Worm (Caenorhabditis elegans) whole organism, young adult: ENCODE data around the gene F01F1.2.

ENCODE experiments used
- B0035.1 ChIP-seq: sonication (generic microtip); optimal IDR thresholded peaks from 2 replicates; lab custom pipeline; 2016; ENCODE audit warnings: missing genetic modification characterization, mild to moderate bottlenecking, missing compliant biosample characterization, missing genotype, missing genetic modification reagents
- C06A6.2 ChIP-seq: fragments of 200-800 bp; sonication (Bioruptor generic); conservative IDR thresholded peaks from 2 replicates; pipeline ENCODE4 v1.3.6; 2022; ENCODE audit warnings: missing genetic modification characterization, missing compliant biosample characterization
- F22D6.2 ChIP-seq: sonication (generic microtip); optimal IDR thresholded peaks from 2 replicates; lab custom pipeline; 2016; ENCODE audit warnings: mild to moderate bottlenecking, missing genetic modification characterization, missing compliant biosample characterization
- F33H1.4 ChIP-seq: fragments of 200-800 bp; sonication (Bioruptor generic); IDR thresholded peaks from 2 replicates; pipeline ENCODE4 v1.3.6; 2022; ENCODE audit warnings: missing genetic modification reagents, missing genetic modification characterization, missing compliant biosample characterization
- F39B2.1 ChIP-seq: fragments of 200-800 bp; sonication (Bioruptor generic); IDR thresholded peaks from 2 replicates; pipeline ENCODE4 v1.3.6; 2022; ENCODE audit warnings: missing genetic modification reagents, missing genetic modification characterization, missing compliant biosample characterization
- F52B5.7 ChIP-seq: sonication (generic microtip); optimal IDR thresholded peaks from 2 replicates; lab custom pipeline; 2016; ENCODE audit warnings: mild to moderate bottlenecking, missing genetic modification characterization, missing compliant biosample characterization
- K12H6.12 ChIP-seq: fragments of 200-800 bp; sonication (Bioruptor generic); optimal IDR thresholded peaks from 2 replicates; lab custom pipeline; 2018; ENCODE audit warnings: mild to moderate bottlenecking, missing genetic modification characterization, missing compliant biosample characterization
- Y53F4B.3 ChIP-seq: fragments of 200-800 bp; sonication (Bioruptor generic); IDR thresholded peaks from 2 replicates; pipeline ENCODE4 v1.3.6; 2022; ENCODE audit warnings: missing genetic modification reagents, missing genetic modification characterization, missing compliant biosample characterization
- Y56A3A.18 ChIP-seq: fragments of 200-800 bp; sonication (Bioruptor generic); IDR thresholded peaks from 2 replicates; pipeline ENCODE4 v1.3.6; 2022; ENCODE audit warnings: missing genetic modification reagents, missing genetic modification characterization, missing compliant biosample characterization
- ama-1 ChIP-seq, 3 experiments: fragments of 150-350 bp in 1 of 3; sonication (generic microtip) in 2 of 3; optimal IDR thresholded peaks; 2 replicates each; lab custom pipeline; 2014 to 2018; ENCODE audit warnings: missing biosample characterization in 2 of 3, missing genetic modification characterization in 2 of 3, missing genetic modification reagents in 2 of 3
- aptf-2 ChIP-seq: fragments of 200-800 bp; sonication (Bioruptor generic); conservative IDR thresholded peaks from 2 replicates; pipeline ENCODE4 v1.3.6; 2022; ENCODE audit warnings: missing genetic modification reagents, missing genetic modification characterization, missing compliant biosample characterization
- atf-7 ChIP-seq: sonication (generic microtip); optimal IDR thresholded peaks from 2 replicates; lab custom pipeline; 2017; ENCODE audit warnings: mild to moderate bottlenecking, missing genetic modification characterization, missing compliant biosample characterization
- athp-1 ChIP-seq: sonication (generic microtip); optimal IDR thresholded peaks from 2 replicates; lab custom pipeline; 2017; ENCODE audit warnings: mild to moderate bottlenecking, missing genetic modification characterization, missing compliant biosample characterization
- attf-3 ChIP-seq: fragments of 200-800 bp; sonication (Bioruptor generic); conservative IDR thresholded peaks from 2 replicates; pipeline ENCODE4 v1.3.6; 2022; ENCODE audit warnings: missing genetic modification reagents, missing genetic modification characterization, missing compliant biosample characterization
- attf-5 ChIP-seq: fragments of 200-800 bp; sonication (Bioruptor generic); optimal IDR thresholded peaks from 2 replicates; lab custom pipeline; 2018; ENCODE audit warnings: mild to moderate bottlenecking, missing genetic modification characterization, missing compliant biosample characterization
- ccch-3 ChIP-seq: fragments of 200-800 bp; sonication (Bioruptor generic); optimal IDR thresholded peaks from 2 replicates; lab custom pipeline; 2018; ENCODE audit warnings: mild to moderate bottlenecking, missing genetic modification characterization, missing compliant biosample characterization
- cebp-1 ChIP-seq, 2 experiments: fragments of 200-800 bp in 1 of 2; sonication (Bioruptor generic) in 1 of 2; sonication (generic microtip) in 1 of 2; IDR thresholded peaks in 1 of 2; optimal IDR thresholded peaks in 1 of 2; 2 replicates each; pipeline versions ENCODE4 v1.3.6 to Lab custom; 2017 to 2022; ENCODE audit warnings: missing compliant biosample characterization in 2 of 2, missing genetic modification characterization in 2 of 2, mild to moderate bottlenecking in 1 of 2, missing genetic modification reagents in 1 of 2, moderate library complexity in 1 of 2
- ceh-27 ChIP-seq: fragments of 200-800 bp; sonication (Bioruptor generic); optimal IDR thresholded peaks from 2 replicates; lab custom pipeline; 2018; ENCODE audit warnings: mild to moderate bottlenecking, missing genetic modification characterization, moderate library complexity, missing compliant biosample characterization
- ceh-40 ChIP-seq: fragments of 200-800 bp; sonication (Bioruptor generic); IDR thresholded peaks from 2 replicates; pipeline ENCODE4 v1.3.6; 2022; ENCODE audit warnings: missing genetic modification characterization, missing compliant biosample characterization
- ceh-58 ChIP-seq: fragments of 200-800 bp; sonication (Bioruptor generic); IDR thresholded peaks from 2 replicates; pipeline ENCODE4 v1.3.6; 2022; ENCODE audit warnings: missing genetic modification characterization, missing compliant biosample characterization
- ceh-91 ChIP-seq: fragments of 200-800 bp; sonication (Bioruptor generic); IDR thresholded peaks from 2 replicates; pipeline ENCODE4 v1.3.6; 2022; ENCODE audit warnings: missing genetic modification reagents, missing genetic modification characterization, missing compliant biosample characterization
- chd-7 ChIP-seq: sonication (generic microtip); optimal IDR thresholded peaks from 2 replicates; lab custom pipeline; 2016; ENCODE audit warnings: mild to moderate bottlenecking, missing genetic modification characterization, moderate library complexity, missing compliant biosample characterization
- dox-1 ChIP-seq: fragments of 200-800 bp; sonication (Bioruptor generic); IDR thresholded peaks from 2 replicates; pipeline ENCODE4 v1.3.6; 2022; ENCODE audit warnings: missing genetic modification reagents, missing genetic modification characterization, missing compliant biosample characterization
- dpff-1 ChIP-seq: sonication (generic microtip); optimal IDR thresholded peaks from 2 replicates; lab custom pipeline; 2017; ENCODE audit warnings: mild to moderate bottlenecking, missing genetic modification characterization, missing compliant biosample characterization
- fkh-3 ChIP-seq: sonication (generic microtip); optimal IDR thresholded peaks from 2 replicates; lab custom pipeline; 2016; ENCODE audit warnings: mild to moderate bottlenecking, missing genetic modification characterization, missing compliant biosample characterization
- hmg-1.2 ChIP-seq: fragments of 200-800 bp; sonication (Bioruptor generic); IDR thresholded peaks from 2 replicates; pipeline ENCODE4 v1.3.6; 2022; ENCODE audit warnings: missing genetic modification reagents, missing genetic modification characterization, missing compliant biosample characterization
- lsl-1 ChIP-seq: fragments of 200-800 bp; sonication (Bioruptor generic); optimal IDR thresholded peaks from 2 replicates; lab custom pipeline; 2018; ENCODE audit warnings: mild to moderate bottlenecking, missing genetic modification characterization, moderate library complexity, missing compliant biosample characterization
- lsy-27 ChIP-seq: sonication (generic microtip); optimal IDR thresholded peaks from 2 replicates; lab custom pipeline; 2017; ENCODE audit warnings: missing genetic modification characterization, mild to moderate bottlenecking, missing compliant biosample characterization, antibody characterized with exemption, missing genotype, borderline replicate concordance; ENCODE audit not compliant: insufficient read depth
- madf-6 ChIP-seq: fragments of 200-800 bp; sonication (Bioruptor generic); IDR thresholded peaks from 2 replicates; pipeline ENCODE4 v1.3.6; 2022; ENCODE audit warnings: missing genetic modification reagents, missing genetic modification characterization, missing compliant biosample characterization
- madf-8 ChIP-seq: fragments of 200-800 bp; sonication (Bioruptor generic); conservative IDR thresholded peaks from 2 replicates; pipeline ENCODE4 v1.3.6; 2022; ENCODE audit warnings: missing genetic modification reagents, missing genetic modification characterization, missing compliant biosample characterization
- mes-4 ChIP-seq: sonication (generic microtip); optimal IDR thresholded peaks from 2 replicates; lab custom pipeline; 2016; ENCODE audit warnings: missing genotype, missing genetic modification characterization, missing compliant biosample characterization
- mxl-1 ChIP-seq: sonication (generic microtip); optimal IDR thresholded peaks from 2 replicates; lab custom pipeline; 2016; ENCODE audit warnings: missing genetic modification characterization, missing compliant biosample characterization
- nhr-120 ChIP-seq: fragments of 200-800 bp; sonication (Bioruptor generic); IDR thresholded peaks from 2 replicates; pipeline ENCODE4 v1.3.6; 2022; ENCODE audit warnings: missing genetic modification characterization, missing compliant biosample characterization
- nhr-80 ChIP-seq: sonication (generic microtip); optimal IDR thresholded peaks from 2 replicates; lab custom pipeline; 2016; ENCODE audit warnings: missing genetic modification characterization, missing compliant biosample characterization
- rec-8 ChIP-seq, 2 experiments: sonication (generic microtip); optimal IDR thresholded peaks; 2 replicates each; lab custom pipeline; 2016; ENCODE audit warnings: mild to moderate bottlenecking in 2 of 2, missing genetic modification characterization in 2 of 2, missing genetic modification reagents in 2 of 2, missing genotype in 2 of 2, missing biosample characterization in 1 of 2, missing compliant biosample characterization in 1 of 2, moderate library complexity in 1 of 2
- repo-1 ChIP-seq: sonication (generic microtip); optimal IDR thresholded peaks from 2 replicates; lab custom pipeline; 2017; ENCODE audit warnings: mild to moderate bottlenecking, missing genetic modification characterization, missing compliant biosample characterization
- rpc-1 ChIP-seq, 2 experiments: fragments of 150-350 bp in 1 of 2; sonication (generic microtip) in 1 of 2; optimal IDR thresholded peaks; 2 replicates each; lab custom pipeline; 2014 to 2018; ENCODE audit warnings: missing biosample characterization in 1 of 2, missing genetic modification characterization in 1 of 2, missing genetic modification reagents in 1 of 2, missing genotype in 1 of 2
- sdz-38 ChIP-seq: sonication (generic microtip); optimal IDR thresholded peaks from 2 replicates; lab custom pipeline; 2016; ENCODE audit warnings: missing genotype, missing genetic modification characterization, missing compliant biosample characterization
- snpc-1.1 ChIP-seq: sonication (generic microtip); optimal IDR thresholded peaks from 2 replicates; lab custom pipeline; 2017; ENCODE audit warnings: missing genetic modification characterization, mild to moderate bottlenecking, missing compliant biosample characterization, antibody characterized with exemption, moderate library complexity, missing genotype, missing genetic modification reagents; ENCODE audit not compliant: insufficient read depth
- snpc-4 ChIP-seq, 5 experiments: fragments of 150-350 bp in 1 of 5; sonication (generic microtip) in 4 of 5; optimal IDR thresholded peaks; 2 replicates each; lab custom pipeline; 2014 to 2018; ENCODE audit warnings: missing genetic modification characterization in 5 of 5, missing biosample characterization in 3 of 5, antibody characterized with exemption in 2 of 5, mild to moderate bottlenecking in 2 of 5, missing compliant biosample characterization in 2 of 5, missing genotype in 2 of 5, moderate library complexity in 2 of 5, missing genetic modification reagents in 1 of 5
- tbp1 ChIP-seq: fragments of 200-800 bp; sonication (Bioruptor generic); optimal IDR thresholded peaks from 2 replicates; lab custom pipeline; 2018; ENCODE audit warnings: mild to moderate bottlenecking, missing genetic modification characterization, missing compliant biosample characterization
- tbx-9 ChIP-seq: sonication (generic microtip); optimal IDR thresholded peaks from 2 replicates; lab custom pipeline; 2016; ENCODE audit warnings: borderline replicate concordance, missing genetic modification characterization, inconsistent platforms, missing compliant biosample characterization
- tlf-1 ChIP-seq: fragments of 200-800 bp; sonication (Bioruptor generic); optimal IDR thresholded peaks from 2 replicates; lab custom pipeline; 2018; ENCODE audit warnings: mild to moderate bottlenecking, missing genetic modification characterization, missing compliant biosample characterization
- unc-62 ChIP-seq: fragments of 150-350 bp; optimal IDR thresholded peaks from 2 replicates; lab custom pipeline; 2014; ENCODE audit warnings: missing biosample characterization, missing genetic modification reagents, missing genetic modification characterization
- ztf-28 ChIP-seq: fragments of 200-800 bp; sonication (Bioruptor generic); IDR thresholded peaks from 2 replicates; pipeline ENCODE4 v1.3.6; 2022; ENCODE audit warnings: missing genetic modification reagents, missing genetic modification characterization, missing compliant biosample characterization
- ztf-6 ChIP-seq: fragments of 200-800 bp; sonication (Bioruptor generic); IDR thresholded peaks from 2 replicates; pipeline ENCODE4 v1.3.6; 2022; ENCODE audit warnings: missing genetic modification reagents, missing genetic modification characterization, missing compliant biosample characterization

F01F1.2 gene

ce11 chrIII:5917365-5917958 lies 39.1 kb downstream of the F01F1.2 start:
- TF ChIP-seq Y53F4B.3 (GFP tag; lab: Robert Waterston, UW), result no peak
- no peak for TF ChIP-seq ztf-6 (GFP tag; lab: Robert Waterston, UW)
- no peak for TF ChIP-seq ceh-58 (GFP tag; lab: Robert Waterston, UW)
- TF ChIP-seq dpff-1 (tag; lab: Kevin White, UChicago), result no peak
- no peak for TF ChIP-seq tbp1 (GFP tag; lab: Kevin White, UChicago)
- TF ChIP-seq K12H6.12 (tag; lab: Kevin White, UChicago), result no peak
- no peak for TF ChIP-seq nhr-120
- TF ChIP-seq ceh-40 (GFP tag; lab: Robert Waterston, UW), result no peak
- no peak for TF ChIP-seq ceh-27 (GFP tag; lab: Kevin White, UChicago)
- TF ChIP-seq aptf-2 (GFP tag; lab: Robert Waterston, UW), result no peak
- no peak for TF ChIP-seq ceh-91 (GFP tag; lab: Robert Waterston, UW)
- TF ChIP-seq F52B5.7 (tag; lab: Kevin White, UChicago), result no peak
- TF ChIP-seq chd-7 (tag; lab: Kevin White, UChicago), result peak; percentile 8
- TF ChIP-seq ztf-28 (GFP tag; lab: Robert Waterston, UW), result no peak
- TF ChIP-seq cebp-1 (GFP tag; IDR thresholded peaks at IDR 0.05; lab: Robert Waterston, UW), result peak; percentile 87
- peak; percentile 86 for TF ChIP-seq cebp-1 (tag; optimal IDR thresholded peaks at IDR 0.05; lab: Kevin White, UChicago)
- TF ChIP-seq lsl-1 (GFP tag; lab: Kevin White, UChicago), result no peak
- TF ChIP-seq mes-4 (tag; lab: Kevin White, UChicago), result no peak
- TF ChIP-seq madf-6 (GFP tag; lab: Robert Waterston, UW), result no peak
- TF ChIP-seq tbx-9 (tag; lab: Kevin White, UChicago), result no peak
- no peak for TF ChIP-seq snpc-4 (GFP tag; optimal IDR thresholded peaks at IDR 0.05; lab: Kevin White, UChicago)
- no peak for TF ChIP-seq snpc-4 (tag; optimal IDR thresholded peaks at IDR 0.05; lab: Kevin White, UChicago)
- TF ChIP-seq athp-1, result no peak
- TF ChIP-seq tlf-1 (GFP tag; lab: Kevin White, UChicago), result peak; percentile 44
- no peak for TF ChIP-seq snpc-1.1 (tag; lab: Kevin White, UChicago)
- 0 out of 2 replicates have a peak, but pooled peaks have one; percentile 15 for TF ChIP-seq Y56A3A.18
- no peak for TF ChIP-seq sdz-38 (tag; lab: Kevin White, UChicago)
- TF ChIP-seq mxl-1 (tag; lab: Kevin White, UChicago), result no peak
- no peak for TF ChIP-seq attf-3
- no peak for TF ChIP-seq C06A6.2 (GFP tag; lab: Robert Waterston, UW)
- no peak for TF ChIP-seq ccch-3 (GFP tag; lab: Kevin White, UChicago)
- TF ChIP-seq rec-8 (tag; optimal IDR thresholded peaks at IDR 0.05; lab: Kevin White, UChicago), result no peak
- TF ChIP-seq ama-1 (optimal IDR thresholded peaks at IDR 0.05; lab: Kevin White, UChicago), result no peak
- TF ChIP-seq ama-1 (GFP tag; optimal IDR thresholded peaks at IDR 0.05; lab: Kevin White, UChicago), result no peak
- no peak for TF ChIP-seq F33H1.4 (GFP tag; lab: Robert Waterston, UW)
- peak; percentile 62 for TF ChIP-seq nhr-80
- TF ChIP-seq dox-1 (GFP tag; lab: Robert Waterston, UW), result no peak
- TF ChIP-seq lsy-27 (tag; lab: Kevin White, UChicago), result no peak
- no peak for TF ChIP-seq madf-8
- no peak for TF ChIP-seq atf-7
- TF ChIP-seq unc-62 (GFP tag; lab: Kevin White, UChicago), result no peak
- TF ChIP-seq fkh-3, result no peak
- TF ChIP-seq F22D6.2, result no peak
- TF ChIP-seq F39B2.1 (GFP tag; lab: Robert Waterston, UW), result no peak
- TF ChIP-seq attf-5 (GFP tag; lab: Kevin White, UChicago), result peak; percentile 26
- no peak for TF ChIP-seq B0035.1 (tag; lab: Kevin White, UChicago)
- no peak for TF ChIP-seq rpc-1 (optimal IDR thresholded peaks at IDR 0.05; lab: Kevin White, UChicago)
- no peak for TF ChIP-seq rpc-1 (tag; optimal IDR thresholded peaks at IDR 0.05; lab: Kevin White, UChicago)
- peak; percentile 19; the same call in 1 of the 2 replicates for TF ChIP-seq hmg-1.2 (GFP tag; lab: Robert Waterston, UW)
- TF ChIP-seq repo-1, result peak; percentile 53
